Worm (Caenorhabditis elegans): ENCODE data around the gene ahsa-1.

ce11 chrV:15088613-15089012, 3.4 kb upstream of the ahsa-1 start, which contains the start of gene C01G10.18:
- no peak for TF ChIP-seq klf-2 (GFP tag; conservative IDR thresholded peaks at IDR 0.05)
- TF ChIP-seq tab-1 (GFP tag; IDR thresholded peaks at IDR 0.05), result no peak
- TF ChIP-seq ztf-29 (GFP tag; IDR thresholded peaks at IDR 0.05), result no peak
- TF ChIP-seq T22C8.4 (GFP tag; IDR thresholded peaks at IDR 0.05), result no peak
